Worm (Caenorhabditis elegans): ENCODE results near the gene acl-2.

The acl-2 gene

ce11 chrV:10041484-10041883 is 10.6 kb upstream of the acl-2 start:
- TF ChIP-seq sem-4 (tag; optimal IDR thresholded peaks at IDR 0.05) (peak; percentile 28), ztf-11 (tag; optimal IDR thresholded peaks at IDR 0.05) (no peak), lsy-2 (tag; optimal IDR thresholded peaks at IDR 0.05) (peak; percentile 17 to 64), ceh-16 (tag; optimal IDR thresholded peaks at IDR 0.05) (no peak), zag-1 (tag; optimal IDR thresholded peaks at IDR 0.05) (no peak), lin-39 (tag; optimal IDR thresholded peaks at IDR 0.05) (no peak), sma-9 (GFP tag; optimal IDR thresholded peaks at IDR 0.05) (peak; percentile 3), sma-9 (tag; optimal IDR thresholded peaks at IDR 0.05) (no peak), R02D3.7 (tag; optimal IDR thresholded peaks at IDR 0.05) (no peak), blmp-1 (tag; optimal IDR thresholded peaks at IDR 0.05; ENCODE audit: insufficient read depth) (peak; percentile 31), nhr-11 (tag; optimal IDR thresholded peaks at IDR 0.05) (no peak), peb-1 (tag; optimal IDR thresholded peaks at IDR 0.05) (no peak), ama-1 (optimal IDR thresholded peaks at IDR 0.05) (no peak), dmd-4 (tag; optimal IDR thresholded peaks at IDR 0.05) (no peak), unc-62 (GFP tag; optimal IDR thresholded peaks at IDR 0.05) (no peak), C34F6.9 (tag; optimal IDR thresholded peaks at IDR 0.05) (peak; percentile 52), nhr-10 (tag; optimal IDR thresholded peaks at IDR 0.05) (no peak), Y55F3AM.14 (GFP tag; optimal IDR thresholded peaks at IDR 0.05) (no peak), egl-27 (tag; optimal IDR thresholded peaks at IDR 0.05) (no peak), elt-1 (tag; optimal IDR thresholded peaks at IDR 0.05) (no peak), sma-3 (GFP tag; optimal IDR thresholded peaks at IDR 0.05) (no peak), nhr-129 (tag; optimal IDR thresholded peaks at IDR 0.05) (peak; percentile 67), ztf-4 (tag; optimal IDR thresholded peaks at IDR 0.05) (no peak), lin-11 (tag; optimal IDR thresholded peaks at IDR 0.05) (no peak), nhr-77 (tag; optimal IDR thresholded peaks at IDR 0.05) (no peak), nhr-25 (tag; optimal IDR thresholded peaks at IDR 0.05) (no peak), nhr-23 (tag; optimal IDR thresholded peaks at IDR 0.05) (no peak), nhr-21 (tag; optimal IDR thresholded peaks at IDR 0.05) (no peak), mab-5 (tag; optimal IDR thresholded peaks at IDR 0.05) (no peak), mbf-1 (tag; optimal IDR thresholded peaks at IDR 0.05) (no peak), snpc-4 (tag; optimal IDR thresholded peaks at IDR 0.05) (peak; percentile 2), unc-39 (tag; optimal IDR thresholded peaks at IDR 0.05) (no peak), crh-2 (tag; optimal IDR thresholded peaks at IDR 0.05) (peak; percentile 24), skn-1 (tag; optimal IDR thresholded peaks at IDR 0.05) (no peak), mdl-1 (tag; optimal IDR thresholded peaks at IDR 0.05) (peak in 1 of 2 experiments; percentile 29), nhr-6 (tag; optimal IDR thresholded peaks at IDR 0.05) (peak; percentile 42), elt-3 (tag; optimal IDR thresholded peaks at IDR 0.05) (no peak), ceh-82 (tag; optimal IDR thresholded peaks at IDR 0.05) (no peak), F13H6.1 (tag; optimal IDR thresholded peaks at IDR 0.05) (peak; percentile 47), unc-55 (GFP tag; optimal IDR thresholded peaks at IDR 0.05) (peak; percentile 65)

DNA sequence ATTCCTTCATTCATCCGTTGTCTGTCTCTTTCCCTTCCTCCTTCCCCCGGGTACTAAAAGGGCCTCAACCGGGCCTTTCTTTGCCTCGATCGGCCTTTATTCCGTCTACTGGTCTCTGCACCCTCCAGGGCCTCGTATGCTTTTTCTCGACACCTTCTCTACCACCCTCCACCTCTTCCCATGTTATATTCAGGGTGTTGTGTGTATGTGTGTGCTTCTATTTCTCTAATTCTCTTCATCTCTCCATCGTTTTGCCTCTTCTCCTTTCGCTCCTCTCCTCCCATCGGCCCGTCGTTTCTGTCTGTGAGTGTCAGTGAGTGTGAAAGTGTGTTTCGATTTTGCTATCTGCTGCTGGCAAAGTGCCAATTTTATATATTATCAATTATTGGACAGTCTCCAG is 8.9 kb upstream of the acl-2 start:
- TF ChIP-seq mdl-1 (tag; optimal IDR thresholded peaks at IDR 0.05) (peak in 1 of 2 experiments; percentile 6), F13H6.1 (tag; optimal IDR thresholded peaks at IDR 0.05) (peak; percentile 82), elt-3 (tag; optimal IDR thresholded peaks at IDR 0.05) (no peak), skn-1 (tag; optimal IDR thresholded peaks at IDR 0.05) (no peak), mab-5 (tag; optimal IDR thresholded peaks at IDR 0.05) (peak; percentile 24), nhr-21 (tag; optimal IDR thresholded peaks at IDR 0.05) (peak; percentile 11), fos-1 (tag; optimal IDR thresholded peaks at IDR 0.05) (peak; percentile 81), blmp-1 (tag; optimal IDR thresholded peaks at IDR 0.05; ENCODE audit: insufficient read depth) (peak; percentile 6), nhr-237 (tag; optimal IDR thresholded peaks at IDR 0.05) (no peak), nhr-25 (tag; optimal IDR thresholded peaks at IDR 0.05) (peak; percentile 76), nhr-10 (tag; optimal IDR thresholded peaks at IDR 0.05) (no peak), nhr-12 (tag; optimal IDR thresholded peaks at IDR 0.05) (no peak), crh-2 (tag; optimal IDR thresholded peaks at IDR 0.05) (peak; percentile 73), ama-1 (optimal IDR thresholded peaks at IDR 0.05) (no peak), unc-39 (tag; optimal IDR thresholded peaks at IDR 0.05) (no peak), snpc-4 (tag; optimal IDR thresholded peaks at IDR 0.05) (peak; percentile 11), lin-13 (GFP tag; optimal IDR thresholded peaks at IDR 0.05) (peak; percentile 34), egl-27 (tag; optimal IDR thresholded peaks at IDR 0.05) (peak; percentile 67), ceh-16 (tag; optimal IDR thresholded peaks at IDR 0.05) (no peak), lin-39 (tag; optimal IDR thresholded peaks at IDR 0.05) (no peak), sma-3 (GFP tag; optimal IDR thresholded peaks at IDR 0.05) (peak; percentile 71), nhr-77 (tag; optimal IDR thresholded peaks at IDR 0.05) (no peak), R02D3.7 (tag; optimal IDR thresholded peaks at IDR 0.05) (no peak), mbf-1 (tag; optimal IDR thresholded peaks at IDR 0.05) (no peak), nhr-6 (tag; optimal IDR thresholded peaks at IDR 0.05) (peak; percentile 27), lsy-2 (tag; optimal IDR thresholded peaks at IDR 0.05) (peak; percentile 19 to 86), aly-2 (tag; optimal IDR thresholded peaks at IDR 0.05) (no peak), dmd-4 (tag; optimal IDR thresholded peaks at IDR 0.05) (no peak), peb-1 (tag; optimal IDR thresholded peaks at IDR 0.05) (no peak), nhr-11 (tag; optimal IDR thresholded peaks at IDR 0.05) (no peak), unc-62 (GFP tag; optimal IDR thresholded peaks at IDR 0.05) (no peak), sma-9 (GFP tag; optimal IDR thresholded peaks at IDR 0.05) (peak; percentile 81), sma-9 (tag; optimal IDR thresholded peaks at IDR 0.05) (no peak), ztf-1 (GFP tag; conservative IDR thresholded peaks at IDR 0.05) (no peak), sem-4 (tag; optimal IDR thresholded peaks at IDR 0.05) (peak; percentile 67), elt-1 (tag; optimal IDR thresholded peaks at IDR 0.05) (no peak), ceh-82 (tag; optimal IDR thresholded peaks at IDR 0.05) (no peak), nhr-23 (tag; optimal IDR thresholded peaks at IDR 0.05) (no peak), gmeb-1 (tag; optimal IDR thresholded peaks at IDR 0.05) (peak; percentile 47), zag-1 (tag; optimal IDR thresholded peaks at IDR 0.05) (no peak), unc-55 (GFP tag; optimal IDR thresholded peaks at IDR 0.05) (peak; percentile 65), nhr-129 (tag; optimal IDR thresholded peaks at IDR 0.05) (peak; percentile 84), lin-11 (tag; optimal IDR thresholded peaks at IDR 0.05) (peak; percentile 28), ztf-4 (tag; optimal IDR thresholded peaks at IDR 0.05) (no peak), ztf-11 (tag; optimal IDR thresholded peaks at IDR 0.05) (no peak), C34F6.9 (tag; optimal IDR thresholded peaks at IDR 0.05) (peak; percentile 75)

All from whole organism, L2 larva.